Worm (Caenorhabditis elegans): ENCODE data around the gene ZK546.4.
"Not testable (repeated sequence)": the region's sequence is repeated elsewhere in the genome, so short reads cannot be mapped to it uniquely, and the experiment has no call there.

DNA sequence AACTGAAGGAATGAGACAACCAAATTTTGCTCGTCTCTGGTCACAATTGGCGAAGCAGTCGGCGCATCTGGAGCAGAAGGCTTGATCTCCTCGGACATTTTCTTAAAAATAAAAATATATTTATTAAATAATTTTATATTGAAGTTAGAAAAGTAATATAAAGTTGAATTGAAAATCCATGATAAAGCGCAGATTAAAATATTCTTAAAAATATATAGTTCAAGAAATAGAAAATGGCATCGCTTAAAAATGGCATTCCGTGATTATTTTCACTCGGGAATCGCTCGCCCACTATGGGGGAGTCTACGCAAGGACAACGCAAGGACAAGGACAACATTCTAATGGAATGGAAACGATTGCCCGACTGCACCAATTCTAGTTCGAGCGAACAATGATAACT lies 34.1 kb upstream of the ZK546.4 start, which contains the start of gene sgt-1:
- not testable (repeated sequence) for TF ChIP-seq lim-6 (tag; optimal IDR thresholded peaks at IDR 0.05); ttx-3 (tag; optimal IDR thresholded peaks at IDR 0.05); sox-2 (GFP tag; IDR thresholded peaks at IDR 0.05); fkh-10 (GFP tag; optimal IDR thresholded peaks at IDR 0.05); lin-11 (tag; optimal IDR thresholded peaks at IDR 0.05); tbx-2 (tag; optimal IDR thresholded peaks at IDR 0.05)
